Worm (Caenorhabditis elegans) whole organism, mixed stage, embryonic: ENCODE measurements around the gene gpx-4.

ENCODE experiments used
- blmp-1 ChIP-seq: fragments of 150-350 bp; optimal IDR thresholded peaks from 2 replicates; lab custom pipeline; 2014; ENCODE audit warnings: missing biosample characterization, missing genetic modification characterization
- ceh-39 ChIP-seq: fragments of 150-350 bp; optimal IDR thresholded peaks from 2 replicates; lab custom pipeline; 2014; ENCODE audit warnings: missing biosample characterization, missing genetic modification characterization
- ceh-83 ChIP-seq: fragments of 200-800 bp; sonication (Bioruptor generic); optimal IDR thresholded peaks from 2 replicates; lab custom pipeline; 2018; ENCODE audit warnings: mild to moderate bottlenecking, missing genetic modification characterization, missing compliant biosample characterization
- ces-1 ChIP-seq: fragments of 150-350 bp; optimal IDR thresholded peaks from 2 replicates; lab custom pipeline; 2014; ENCODE audit warnings: missing biosample characterization, missing genetic modification reagents, missing genetic modification characterization
- elt-1 ChIP-seq: sonication (generic microtip); optimal IDR thresholded peaks from 2 replicates; lab custom pipeline; 2017; ENCODE audit warnings: missing genetic modification characterization, mild to moderate bottlenecking, missing compliant biosample characterization, antibody characterized with exemption, moderate library complexity, borderline replicate concordance; ENCODE audit not compliant: insufficient read depth
- hlh-1 ChIP-seq: fragments of 150-350 bp; optimal IDR thresholded peaks from 2 replicates; lab custom pipeline; 2014; ENCODE audit warnings: missing biosample characterization, missing genetic modification reagents, missing genetic modification characterization
- lsy-2 ChIP-seq: fragments of 150-350 bp; optimal IDR thresholded peaks from 2 replicates; lab custom pipeline; 2014; ENCODE audit warnings: missing biosample characterization, missing genetic modification characterization
- nhr-12 ChIP-seq: fragments of 150-350 bp; optimal IDR thresholded peaks from 2 replicates; lab custom pipeline; 2014; ENCODE audit warnings: missing biosample characterization, missing genetic modification characterization
- nhr-2 ChIP-seq: fragments of 150-350 bp; optimal IDR thresholded peaks from 2 replicates; lab custom pipeline; 2014; ENCODE audit warnings: missing biosample characterization, missing genetic modification characterization
- nhr-237 ChIP-seq: fragments of 150-350 bp; optimal IDR thresholded peaks from 2 replicates; lab custom pipeline; 2014; ENCODE audit warnings: missing biosample characterization, missing genetic modification characterization
- nhr-28 ChIP-seq: fragments of 150-350 bp; optimal IDR thresholded peaks from 2 replicates; lab custom pipeline; 2014; ENCODE audit warnings: missing biosample characterization, missing genetic modification characterization
- nhr-76 ChIP-seq: sonication (generic microtip); optimal IDR thresholded peaks from 2 replicates; lab custom pipeline; 2017; ENCODE audit warnings: missing biosample characterization, missing genetic modification characterization
- sptf-1 ChIP-seq: sonication (generic microtip); optimal IDR thresholded peaks from 2 replicates; lab custom pipeline; 2017; ENCODE audit warnings: mild to moderate bottlenecking, missing genetic modification characterization, moderate library complexity, missing compliant biosample characterization
- unc-39 ChIP-seq: fragments of 150-350 bp; optimal IDR thresholded peaks from 2 replicates; lab custom pipeline; 2014; ENCODE audit warnings: missing biosample characterization, missing genetic modification characterization

DNA sequence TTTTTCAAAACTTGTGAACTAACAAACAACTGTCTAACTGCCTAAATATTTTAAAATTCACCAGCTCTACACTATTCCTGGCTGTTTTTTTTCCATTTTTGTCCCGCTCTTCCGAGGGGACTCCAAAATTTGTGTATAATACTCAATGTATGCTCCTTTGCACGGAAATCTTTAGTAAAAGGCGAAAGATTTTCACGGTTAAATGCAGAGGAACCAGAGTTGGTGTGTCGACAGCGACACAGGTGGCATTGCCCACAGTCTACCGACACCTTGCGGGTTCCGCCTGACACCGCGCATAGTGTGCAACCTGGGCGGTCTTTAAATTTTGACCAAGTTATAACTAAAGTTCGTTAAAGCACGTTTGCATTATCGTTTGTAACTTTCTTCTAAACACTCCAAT lies 19.9 kb downstream of the gpx-4 start:
- TF ChIP-seq lsy-2 (tag; lab: Kevin White, UChicago) (no peak), sptf-1 (tag; lab: Kevin White, UChicago) (no peak), nhr-76 (tag; lab: Kevin White, UChicago) (no peak), unc-39 (tag; lab: Kevin White, UChicago) (no peak), ceh-83 (no peak), ces-1 (GFP tag; lab: Kevin White, UChicago) (no peak), ceh-39 (tag; lab: Kevin White, UChicago) (no peak), elt-1 (no peak), nhr-28 (tag; lab: Kevin White, UChicago) (no peak), blmp-1 (no peak), nhr-2 (tag; lab: Kevin White, UChicago) (no peak), hlh-1 (tag; lab: Kevin White, UChicago) (no peak), nhr-12 (tag; lab: Kevin White, UChicago) (no peak), nhr-237 (tag; lab: Kevin White, UChicago) (no peak)
